Worm (Caenorhabditis elegans) whole organism, late embryonic: Measurements from ENCODE around the gene K05D4.9.

ENCODE experiments used
- C08G9.2 ChIP-seq: sonication (generic microtip); optimal IDR thresholded peaks from 2 replicates; lab custom pipeline; 2016; ENCODE audit warnings: mild to moderate bottlenecking, missing genetic modification characterization, moderate library complexity, missing compliant biosample characterization
- F13H6.1 ChIP-seq: sonication (generic microtip); optimal IDR thresholded peaks from 2 replicates; lab custom pipeline; 2016; ENCODE audit warnings: missing genetic modification characterization, missing compliant biosample characterization
- K02D7.2 ChIP-seq: sonication (generic microtip); optimal IDR thresholded peaks from 2 replicates; lab custom pipeline; 2017; ENCODE audit warnings: mild to moderate bottlenecking, missing genetic modification characterization, missing compliant biosample characterization
- K09A11.1 ChIP-seq: sonication (generic microtip); optimal IDR thresholded peaks from 2 replicates; lab custom pipeline; 2017; ENCODE audit warnings: antibody characterized with exemption, mild to moderate bottlenecking, missing genetic modification characterization, missing compliant biosample characterization; ENCODE audit not compliant: insufficient read depth
- Y22D7AL.16 ChIP-seq: sonication (generic microtip); optimal IDR thresholded peaks from 2 replicates; lab custom pipeline; 2016; ENCODE audit warnings: missing genetic modification characterization, missing compliant biosample characterization
- ceh-14 ChIP-seq: sonication (generic microtip); optimal IDR thresholded peaks from 2 replicates; lab custom pipeline; 2016; ENCODE audit warnings: missing genotype, missing genetic modification characterization, missing compliant biosample characterization
- ceh-19 ChIP-seq: fragments of 200-800 bp; sonication (Bioruptor generic); optimal IDR thresholded peaks from 2 replicates; lab custom pipeline; 2018; ENCODE audit warnings: mild to moderate bottlenecking, missing genetic modification characterization, missing compliant biosample characterization
- ceh-2 ChIP-seq: sonication (generic microtip); optimal IDR thresholded peaks from 2 replicates; lab custom pipeline; 2016; ENCODE audit warnings: missing genotype, missing genetic modification characterization, missing compliant biosample characterization
- ceh-24 ChIP-seq: sonication (generic microtip); optimal IDR thresholded peaks from 2 replicates; lab custom pipeline; 2016; ENCODE audit warnings: mild to moderate bottlenecking, missing genetic modification characterization, missing compliant biosample characterization
- ceh-45 ChIP-seq: fragments of 200-800 bp; sonication (Bioruptor generic); IDR thresholded peaks from 2 replicates; pipeline ENCODE4 v1.3.6; 2022; ENCODE audit warnings: missing genetic modification reagents, missing genetic modification characterization, missing compliant biosample characterization
- ceh-48 ChIP-seq: sonication (generic microtip); optimal IDR thresholded peaks from 2 replicates; lab custom pipeline; 2016; ENCODE audit warnings: missing genetic modification characterization, inconsistent platforms, missing compliant biosample characterization
- ceh-6 ChIP-seq: fragments of 200-800 bp; sonication (Bioruptor generic); optimal IDR thresholded peaks from 2 replicates; lab custom pipeline; 2018; ENCODE audit warnings: mild to moderate bottlenecking, missing genetic modification characterization, missing compliant biosample characterization
- ceh-9 ChIP-seq: sonication (generic microtip); optimal IDR thresholded peaks from 2 replicates; lab custom pipeline; 2016; ENCODE audit warnings: mild to moderate bottlenecking, missing genetic modification characterization, inconsistent platforms, missing compliant biosample characterization
- dmd-4 ChIP-seq: sonication (generic microtip); optimal IDR thresholded peaks from 2 replicates; lab custom pipeline; 2016; ENCODE audit warnings: borderline replicate concordance, missing genetic modification characterization, missing compliant biosample characterization
- ets-4 ChIP-seq: sonication (generic microtip); optimal IDR thresholded peaks from 2 replicates; lab custom pipeline; 2016; ENCODE audit warnings: missing genetic modification characterization, missing compliant biosample characterization
- eyg-1 ChIP-seq: sonication (generic microtip); optimal IDR thresholded peaks from 2 replicates; lab custom pipeline; 2016; ENCODE audit warnings: missing genotype, missing genetic modification characterization, missing compliant biosample characterization
- fkh-6 ChIP-seq: sonication (generic microtip); optimal IDR thresholded peaks from 2 replicates; lab custom pipeline; 2016; ENCODE audit warnings: missing genetic modification characterization, missing compliant biosample characterization
- hlh-13 ChIP-seq: fragments of 200-800 bp; sonication (Bioruptor generic); optimal IDR thresholded peaks from 2 replicates; lab custom pipeline; 2018; ENCODE audit warnings: mild to moderate bottlenecking, missing genetic modification characterization, missing compliant biosample characterization
- hlh-15 ChIP-seq: sonication (generic microtip); optimal IDR thresholded peaks from 2 replicates; lab custom pipeline; 2016; ENCODE audit warnings: missing genetic modification characterization, missing compliant biosample characterization
- hlh-30 ChIP-seq: sonication (generic microtip); optimal IDR thresholded peaks from 2 replicates; lab custom pipeline; 2017; ENCODE audit warnings: antibody characterized with exemption, missing genetic modification characterization, missing compliant biosample characterization; ENCODE audit not compliant: insufficient read depth
- mec-3 ChIP-seq: sonication (generic microtip); optimal IDR thresholded peaks from 2 replicates; lab custom pipeline; 2016; ENCODE audit warnings: borderline replicate concordance, missing genetic modification characterization, missing compliant biosample characterization
- nhr-11 ChIP-seq: fragments of 150-350 bp; optimal IDR thresholded peaks from 2 replicates; lab custom pipeline; 2014; ENCODE audit warnings: missing biosample characterization, missing genetic modification characterization
- pag-3 ChIP-seq: sonication (generic microtip); optimal IDR thresholded peaks from 2 replicates; lab custom pipeline; 2016; ENCODE audit warnings: missing compliant biosample characterization, missing genetic modification characterization, borderline replicate concordance
- pat-9 ChIP-seq: fragments of 200-800 bp; sonication (Bioruptor generic); optimal IDR thresholded peaks from 2 replicates; lab custom pipeline; 2018; ENCODE audit warnings: mild to moderate bottlenecking, missing genetic modification characterization, moderate library complexity, missing compliant biosample characterization
- pax-1 ChIP-seq: fragments of 150-350 bp; optimal IDR thresholded peaks from 2 replicates; lab custom pipeline; 2014; ENCODE audit warnings: missing biosample characterization, missing genetic modification characterization
- rnt-1 ChIP-seq: sonication (generic microtip); optimal IDR thresholded peaks from 2 replicates; lab custom pipeline; 2016; ENCODE audit warnings: missing genetic modification characterization, missing compliant biosample characterization
- sdc-2 ChIP-seq: sonication (generic microtip); optimal IDR thresholded peaks from 2 replicates; lab custom pipeline; 2016; ENCODE audit warnings: missing genotype, missing genetic modification characterization, missing compliant biosample characterization
- sox-2 ChIP-seq: fragments of 200-800 bp; sonication (Bioruptor generic); IDR thresholded peaks from 2 replicates; pipeline ENCODE4 v1.3.6; 2022; ENCODE audit warnings: missing genetic modification reagents, missing genetic modification characterization, missing compliant biosample characterization
- sox-4 ChIP-seq: sonication (generic microtip); optimal IDR thresholded peaks from 2 replicates; lab custom pipeline; 2017; ENCODE audit warnings: mild to moderate bottlenecking, missing genetic modification characterization, inconsistent platforms, missing compliant biosample characterization
- syd-9 ChIP-seq: sonication (generic microtip); optimal IDR thresholded peaks from 2 replicates; lab custom pipeline; 2016; ENCODE audit warnings: mild to moderate bottlenecking, missing genetic modification characterization, moderate library complexity, missing compliant biosample characterization
- ttx-3 ChIP-seq: sonication (generic microtip); optimal IDR thresholded peaks from 2 replicates; lab custom pipeline; 2016; ENCODE audit warnings: missing genetic modification reagents, missing genetic modification characterization, missing compliant biosample characterization
- unc-3 ChIP-seq, 2 experiments: fragments of 200-800 bp in 1 of 2; sonication (Bioruptor generic) in 1 of 2; sonication (generic microtip) in 1 of 2; conservative IDR thresholded peaks in 1 of 2; optimal IDR thresholded peaks in 1 of 2; 2 replicates each; pipeline versions ENCODE4 v1.3.6 to Lab custom; 2016 to 2022; ENCODE audit warnings: missing compliant biosample characterization in 2 of 2, missing genetic modification characterization in 2 of 2, missing genetic modification reagents in 1 of 2
- unc-42 ChIP-seq: sonication (generic microtip); optimal IDR thresholded peaks from 2 replicates; lab custom pipeline; 2016; ENCODE audit warnings: missing genotype, missing genetic modification characterization, missing compliant biosample characterization
- unc-55 ChIP-seq: sonication (generic microtip); optimal IDR thresholded peaks from 2 replicates; lab custom pipeline; 2017; ENCODE audit warnings: missing biosample characterization, missing genetic modification reagents, missing genetic modification characterization

The K05D4.9 gene

DNA sequence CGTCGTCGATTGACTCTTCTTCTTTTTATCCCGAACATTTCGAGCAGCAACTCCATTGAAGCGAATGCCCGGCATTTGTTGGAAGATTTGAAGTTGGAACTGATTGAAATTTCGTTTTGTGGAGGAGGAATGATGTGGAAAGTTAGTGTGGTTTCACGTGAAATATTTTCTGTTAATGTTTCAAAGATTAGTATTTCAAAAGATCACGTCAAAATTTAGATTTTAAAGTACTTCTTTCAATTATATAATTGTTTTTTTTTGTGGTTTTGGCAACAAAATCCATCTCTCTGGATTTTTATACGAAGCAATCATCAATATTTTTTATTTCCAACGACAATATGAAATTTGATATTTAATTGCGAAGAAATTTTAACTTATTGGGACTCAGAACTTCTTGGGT, 34.6 kb downstream of the K05D4.9 start, which contains the start of gene F44G3.7:
Gene F44G3.7, minus strand, starts transcription at position 101 of the 400 bp plus-strand sequence.
- TF ChIP-seq ceh-2 (tag; lab: Kevin White, UChicago): no peak
- TF ChIP-seq K09A11.1 (tag; lab: Kevin White, UChicago): no peak

DNA sequence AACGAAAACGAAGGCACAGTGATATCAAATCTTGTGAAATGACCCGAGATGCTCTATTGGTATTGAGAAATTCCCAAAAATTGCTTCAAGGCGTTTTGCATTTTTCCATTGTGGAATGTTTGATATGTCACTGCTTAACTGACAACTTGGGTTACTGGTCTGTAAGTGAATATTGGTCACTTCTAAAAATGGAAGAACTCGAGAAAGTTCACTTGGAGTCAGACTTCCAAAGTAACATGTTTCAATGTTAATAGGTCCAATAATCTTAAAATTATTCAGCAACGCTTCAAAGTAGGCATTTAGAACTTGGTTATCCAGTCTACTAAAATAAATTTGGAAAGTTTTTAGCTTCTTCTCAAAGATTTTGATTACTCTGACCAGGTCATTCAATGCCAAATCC, 38.9 kb downstream of the K05D4.9 start, which contains the start of gene fbxa-144:
Gene fbxa-144, minus strand, starts transcription at position 101 of the 400 bp plus-strand sequence.
- no peak for TF ChIP-seq ceh-48
- no peak for TF ChIP-seq sox-4 (tag; lab: Kevin White, UChicago)
- TF ChIP-seq unc-42 (tag; lab: Kevin White, UChicago): no peak
- no peak for TF ChIP-seq hlh-30 (tag; lab: Kevin White, UChicago)
- no peak for TF ChIP-seq ceh-19 (GFP tag; lab: Kevin White, UChicago)
- TF ChIP-seq sdc-2 (tag; lab: Kevin White, UChicago): no peak

DNA sequence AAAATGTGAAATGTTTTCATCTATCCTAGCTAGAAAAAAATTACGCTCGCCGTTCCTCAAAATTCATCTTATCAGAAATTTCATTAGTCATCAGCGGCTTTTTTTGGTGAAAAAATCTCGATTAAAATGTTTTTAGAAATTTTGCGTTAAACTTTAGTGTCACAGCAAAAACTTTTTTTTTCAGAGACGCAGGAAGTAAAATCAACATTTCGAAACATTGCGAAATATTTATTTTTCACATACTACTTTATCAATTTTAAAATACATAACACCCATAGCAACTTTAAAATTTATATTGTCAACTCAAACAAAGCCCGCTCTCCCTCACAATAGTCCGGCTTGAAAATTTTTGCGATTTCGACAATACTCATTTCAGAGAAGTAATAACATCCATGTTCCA, 39.4 kb downstream of the K05D4.9 start:
- TF ChIP-seq ceh-45 (GFP tag; lab: Robert Waterston, UW) (no peak), ttx-3 (no peak), Y22D7AL.16 (tag; lab: Kevin White, UChicago) (no peak)

DNA sequence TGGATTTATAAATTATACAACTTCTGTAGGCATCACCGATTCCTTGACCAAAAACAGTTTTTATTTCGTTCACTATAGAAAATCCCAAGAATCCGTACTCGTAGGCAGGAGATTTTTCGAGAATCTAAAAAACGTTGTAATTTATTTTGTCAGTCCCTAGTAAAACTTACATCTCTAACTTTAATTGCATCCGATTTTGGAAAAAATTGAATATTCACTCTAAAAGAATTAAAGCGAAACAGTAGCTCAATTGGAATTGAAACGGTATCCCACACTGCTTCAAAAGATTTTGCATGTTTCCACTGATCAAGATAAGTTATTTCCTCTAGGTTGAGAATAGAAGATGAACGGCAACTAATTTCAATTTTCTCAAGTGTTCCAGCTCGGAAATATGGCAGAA, 40.4 kb downstream of the K05D4.9 start, which contains the start of gene fbxa-142:
Gene fbxa-142, minus strand, starts transcription at position 101 of the 400 bp plus-strand sequence.
- TF ChIP-seq unc-55 (GFP tag; lab: Kevin White, UChicago) (no peak), pat-9 (tag; lab: Kevin White, UChicago) (no peak), syd-9 (tag; lab: Kevin White, UChicago) (no peak), ceh-45 (GFP tag; lab: Robert Waterston, UW) (no peak), ets-4 (tag; lab: Kevin White, UChicago) (no peak)
- TF ChIP-seq, all 69 proteins: peak for 0

DNA sequence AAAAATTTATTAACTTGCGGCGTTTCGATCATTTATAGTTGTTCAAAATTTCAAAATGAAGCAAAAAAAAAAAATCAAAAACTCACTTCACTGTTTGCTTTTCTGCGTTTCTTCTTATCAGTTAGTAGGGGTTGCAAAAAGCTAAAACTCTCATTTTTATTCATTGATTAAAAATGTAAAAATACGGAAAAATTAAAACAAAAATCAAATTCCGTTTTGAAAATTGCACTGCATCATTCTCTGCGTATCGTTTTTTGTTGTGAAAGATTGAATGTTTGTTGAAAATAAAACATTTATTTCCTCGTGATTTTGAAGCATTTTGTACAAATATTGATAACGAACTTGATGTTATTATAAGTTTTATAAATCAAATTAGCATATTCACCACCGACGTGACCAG, 42.5 kb downstream of the K05D4.9 start:
- TF ChIP-seq hlh-13 (GFP tag; lab: Kevin White, UChicago): no peak
- no peak for TF ChIP-seq ceh-48
- TF ChIP-seq sox-4 (tag; lab: Kevin White, UChicago): no peak
- TF ChIP-seq ceh-19 (GFP tag; lab: Kevin White, UChicago): no peak
- TF ChIP-seq ceh-24 (tag; lab: Kevin White, UChicago): no peak
- TF ChIP-seq unc-3 (GFP tag; conservative IDR thresholded peaks at IDR 0.05; lab: Robert Waterston, UW): no peak
- no peak for TF ChIP-seq unc-3 (tag; optimal IDR thresholded peaks at IDR 0.05; lab: Kevin White, UChicago)

DNA sequence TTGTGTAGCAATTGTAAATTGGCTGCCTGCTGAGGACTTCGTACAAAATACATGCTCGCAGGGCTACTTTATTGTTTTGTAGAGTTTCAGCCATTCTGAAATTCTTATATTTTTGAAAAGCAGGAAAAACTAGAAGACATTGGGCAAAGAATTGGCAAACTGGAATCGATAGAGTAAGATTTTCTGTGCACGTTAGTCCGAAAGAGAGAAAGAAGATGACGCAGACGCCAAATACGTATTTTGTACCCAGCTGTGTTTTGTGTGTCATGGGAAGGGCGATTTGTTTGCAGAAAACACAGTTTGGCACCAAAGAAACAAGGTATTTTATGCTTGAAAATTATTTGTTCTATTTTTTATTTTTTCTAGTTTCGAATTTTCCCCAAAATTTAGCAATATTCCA, 44.2 kb downstream of the K05D4.9 start, which contains the start of gene fbxa-143:
Gene fbxa-143, minus strand, starts transcription at position 101 of the 400 bp plus-strand sequence.
- TF ChIP-seq fkh-6 (tag; lab: Kevin White, UChicago): no peak
- no peak for TF ChIP-seq ets-4 (tag; lab: Kevin White, UChicago)
- TF ChIP-seq F13H6.1 (tag; lab: Kevin White, UChicago): no peak
- no peak for TF ChIP-seq dmd-4
- TF ChIP-seq pax-1 (tag; lab: Kevin White, UChicago): no peak
- TF ChIP-seq hlh-15 (tag; lab: Kevin White, UChicago): no peak
- no peak for TF ChIP-seq K02D7.2 (tag; lab: Kevin White, UChicago)
- TF ChIP-seq syd-9 (tag; lab: Kevin White, UChicago): no peak
- TF ChIP-seq unc-3 (GFP tag; conservative IDR thresholded peaks at IDR 0.05; lab: Robert Waterston, UW): no peak
- no peak for TF ChIP-seq unc-3 (tag; optimal IDR thresholded peaks at IDR 0.05; lab: Kevin White, UChicago)
- TF ChIP-seq pag-3 (tag; lab: Kevin White, UChicago): no peak
- no peak for TF ChIP-seq ttx-3
- TF ChIP-seq ceh-14: no peak
- TF ChIP-seq mec-3: no peak

DNA sequence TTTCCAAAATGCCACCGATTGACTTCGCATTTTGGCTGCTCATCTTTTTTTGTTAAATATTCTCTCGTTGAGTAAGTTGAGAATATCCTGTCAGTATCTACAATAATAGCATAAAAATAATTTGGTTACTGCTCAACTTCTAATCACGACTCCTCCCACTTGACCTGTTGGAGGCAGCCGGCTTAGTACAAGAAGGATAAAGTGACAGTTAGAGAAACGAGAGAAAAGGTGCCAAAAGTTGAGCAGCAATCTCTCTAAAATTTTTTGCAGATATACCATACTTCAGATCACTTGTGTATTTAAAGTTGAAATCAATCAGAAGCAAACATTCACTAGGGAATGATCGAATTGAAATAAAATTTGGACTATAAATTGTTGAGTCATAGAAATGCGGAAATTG, 46.9 kb downstream of the K05D4.9 start, which contains the start of gene nhr-111:
Gene nhr-111, minus strand, starts transcription at position 101 of the 400 bp plus-strand sequence.
- no peak for TF ChIP-seq eyg-1 (tag; lab: Kevin White, UChicago)
- no peak for TF ChIP-seq K09A11.1 (tag; lab: Kevin White, UChicago)
- no peak for TF ChIP-seq mec-3
- no peak for TF ChIP-seq nhr-11
- TF ChIP-seq rnt-1 (tag; lab: Kevin White, UChicago): no peak
- no peak for TF ChIP-seq ceh-2 (tag; lab: Kevin White, UChicago)
- TF ChIP-seq sox-2 (GFP tag; lab: Robert Waterston, UW): no peak
- TF ChIP-seq ceh-6 (GFP tag; lab: Kevin White, UChicago): no peak
- TF ChIP-seq hlh-30 (tag; lab: Kevin White, UChicago): no peak
- no peak for TF ChIP-seq C08G9.2 (tag; lab: Kevin White, UChicago)
- no peak for TF ChIP-seq syd-9 (tag; lab: Kevin White, UChicago)
- no peak for TF ChIP-seq ceh-9 (tag; lab: Kevin White, UChicago)
